Fruit fly (Drosophila melanogaster) whole organism, pupa: ENCODE results near the gene Dr.

ENCODE experiments used
- CG10348 ChIP-seq: fragments of 200-800 bp; sonication (Bioruptor generic); IDR thresholded peaks from 2 replicates; pipeline ENCODE4 v1.3.6; 2022; ENCODE audit warnings: missing biosample characterization, missing genetic modification characterization
- CG12605 ChIP-seq: fragments of 200-800 bp; sonication (Bioruptor generic); IDR thresholded peaks from 2 replicates; pipeline ENCODE4 v1.3.6; 2022; ENCODE audit warnings: missing biosample characterization, missing genetic modification characterization
- CG13204 ChIP-seq: fragments of 200-800 bp; sonication (Bioruptor generic); optimal IDR thresholded peaks from 2 replicates; lab custom pipeline; 2018; ENCODE audit warnings: missing biosample characterization, mild to moderate bottlenecking, missing genetic modification characterization, moderate library complexity
- CG14655 ChIP-seq: fragments of 200-800 bp; sonication (Bioruptor generic); optimal IDR thresholded peaks from 3 replicates; lab custom pipeline; 2017; ENCODE audit warnings: mild to moderate bottlenecking, missing biosample characterization, missing genetic modification reagents, missing genetic modification characterization
- CG15710 ChIP-seq: fragments of 200-800 bp; sonication (Bioruptor generic); optimal IDR thresholded peaks from 2 replicates; lab custom pipeline; 2018; ENCODE audit warnings: missing biosample characterization, mild to moderate bottlenecking, missing genetic modification characterization, moderate library complexity
- CG17806 ChIP-seq: fragments of 200-800 bp; sonication (Bioruptor generic); optimal IDR thresholded peaks from 2 replicates; lab custom pipeline; 2018; ENCODE audit warnings: missing biosample characterization, mild to moderate bottlenecking, missing genetic modification characterization, moderate library complexity
- CG4496 ChIP-seq: fragments of 200-800 bp; sonication (Bioruptor generic); IDR thresholded peaks from 3 replicates; pipeline ENCODE4 v1.3.6; 2022; ENCODE audit warnings: missing biosample characterization, missing genetic modification characterization
- CG8159 ChIP-seq: fragments of 200-800 bp; sonication (Bioruptor generic); optimal IDR thresholded peaks from 3 replicates; lab custom pipeline; 2018; ENCODE audit warnings: missing biosample characterization, mild to moderate bottlenecking, missing genetic modification characterization, moderate library complexity
- CG8301 ChIP-seq: fragments of 200-800 bp; sonication (Bioruptor generic); optimal IDR thresholded peaks from 2 replicates; lab custom pipeline; 2018; ENCODE audit warnings: missing biosample characterization, mild to moderate bottlenecking, missing genetic modification characterization
- EcR ChIP-seq: fragments of 200-800 bp; sonication (Bioruptor generic); optimal IDR thresholded peaks from 3 replicates; lab custom pipeline; 2019; ENCODE audit warnings: missing biosample characterization, missing genetic modification characterization, mild to moderate bottlenecking, moderate library complexity, missing genetic modification reagents
- Pif1B ChIP-seq: fragments of 200-800 bp; sonication (Bioruptor generic); optimal IDR thresholded peaks from 3 replicates; lab custom pipeline; 2016; ENCODE audit warnings: missing biosample characterization, missing genetic modification characterization
- gl ChIP-seq: fragments of 200-800 bp; sonication (Bioruptor generic); optimal IDR thresholded peaks from 2 replicates; lab custom pipeline; 2018; ENCODE audit warnings: missing biosample characterization, mild to moderate bottlenecking, missing genetic modification characterization
- rn ChIP-seq: fragments of 200-800 bp; sonication (Bioruptor generic); IDR thresholded peaks from 2 replicates; pipeline ENCODE4 v1.3.6; 2022; ENCODE audit warnings: missing biosample characterization, missing genetic modification characterization

DNA sequence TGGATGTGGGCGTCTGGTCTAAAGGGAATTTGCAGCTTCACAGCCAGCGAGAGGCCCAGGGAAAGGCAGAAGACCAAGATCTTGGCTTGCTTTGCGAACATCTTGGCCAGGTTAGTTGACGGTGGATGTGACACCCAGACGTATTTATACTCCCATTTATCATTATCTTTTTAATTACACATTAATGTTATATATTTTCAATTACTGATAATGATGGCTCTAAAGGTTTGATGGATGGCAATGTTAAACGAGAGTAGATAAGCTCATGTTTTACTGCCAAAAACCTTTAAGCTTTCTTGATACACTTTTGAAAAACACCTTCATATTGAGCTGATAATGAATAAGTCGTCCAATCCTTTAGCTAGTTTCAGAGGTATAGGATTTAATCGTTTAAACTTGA is 33.5 kb downstream of the Dr start, which contains the start of gene CG11470:
- TF ChIP-seq CG14655 (GFP tag; lab: Kevin White, UChicago): no peak
- TF ChIP-seq CG12605: no peak
- TF ChIP-seq EcR (GFP tag; lab: Kevin White, UChicago): no peak
- TF ChIP-seq gl: no peak
- no peak for TF ChIP-seq CG10348 (GFP tag; lab: Robert Waterston, UW)
- TF ChIP-seq CG13204 (GFP tag; lab: Kevin White, UChicago): no peak
- TF ChIP-seq CG17806 (tag; lab: Kevin White, UChicago): no peak
- TF ChIP-seq rn: no peak
- TF ChIP-seq Pif1B (GFP tag; lab: Kevin White, UChicago): no peak
- TF ChIP-seq CG8159 (tag; lab: Kevin White, UChicago): no peak
- no peak for TF ChIP-seq CG8301 (tag; lab: Kevin White, UChicago)
- TF ChIP-seq CG4496 (GFP tag; lab: Robert Waterston, UW): no peak
- TF ChIP-seq CG15710 (tag; lab: Kevin White, UChicago): no peak
